Worm (Caenorhabditis elegans) whole organism, L2 larva: ENCODE measurements around the gene rhy-1.

Source experiments
- gmeb-1 ChIP-seq: fragments of 150-350 bp; optimal IDR thresholded peaks from 2 replicates; lab custom pipeline; 2014; ENCODE audit warnings: missing biosample characterization, missing genetic modification characterization
- lin-13 ChIP-seq: fragments of 150-350 bp; optimal IDR thresholded peaks from 2 replicates; lab custom pipeline; 2014; ENCODE audit warnings: missing biosample characterization, missing genetic modification reagents, missing genetic modification characterization

DNA sequence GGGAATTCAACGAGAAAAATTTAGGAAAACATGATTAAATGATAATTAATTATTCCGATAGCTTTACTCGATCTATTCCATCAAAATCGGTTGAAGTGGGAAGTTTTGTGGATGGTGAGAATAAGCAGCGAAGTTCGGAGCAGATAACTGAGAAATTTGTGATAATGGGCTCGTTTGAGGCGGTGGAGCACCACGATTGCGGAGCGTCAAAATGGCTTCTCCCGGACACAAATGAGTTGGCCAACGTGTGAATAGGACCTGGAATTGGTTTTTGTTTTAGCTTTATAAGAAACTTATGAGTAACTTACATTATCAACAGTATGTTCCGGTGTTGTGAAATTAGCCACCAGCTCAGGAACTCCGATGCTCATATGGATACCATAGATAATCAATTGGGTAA, 17.6 kb downstream of the rhy-1 start:
- TF ChIP-seq gmeb-1 (tag; lab: Kevin White, UChicago) (no peak), lin-13 (GFP tag; lab: Kevin White, UChicago) (no peak)
